Worm (Caenorhabditis elegans) whole organism, L1 larva: Measurements from ENCODE around the gene ZK686.6.

Experiments
- ceh-82 ChIP-seq, 3 experiments: fragments of 150-350 bp in 1 of 3; sonication (generic microtip) in 2 of 3; optimal IDR thresholded peaks; 2 replicates each; lab custom pipeline; 2014 to 2017; ENCODE audit warnings: missing biosample characterization in 3 of 3, missing genetic modification characterization in 3 of 3
- ces-1 ChIP-seq: fragments of 150-350 bp; optimal IDR thresholded peaks from 2 replicates; lab custom pipeline; 2014; ENCODE audit warnings: missing biosample characterization, missing genetic modification reagents, missing genetic modification characterization
- fos-1 ChIP-seq: fragments of 150-350 bp; optimal IDR thresholded peaks from 2 replicates; lab custom pipeline; 2014; ENCODE audit warnings: missing biosample characterization, missing genetic modification characterization
- lsy-2 ChIP-seq, 2 experiments: fragments of 150-350 bp; optimal IDR thresholded peaks; 2 replicates each; lab custom pipeline; 2014; ENCODE audit warnings: missing biosample characterization in 2 of 2, missing genetic modification characterization in 2 of 2
- nhr-11 ChIP-seq: fragments of 150-350 bp; optimal IDR thresholded peaks from 2 replicates; lab custom pipeline; 2014; ENCODE audit warnings: missing biosample characterization, missing genetic modification characterization
- nhr-12 ChIP-seq: sonication (generic microtip); optimal IDR thresholded peaks from 2 replicates; lab custom pipeline; 2017; ENCODE audit warnings: missing biosample characterization, missing genetic modification characterization
- nhr-20 ChIP-seq: sonication (generic microtip); optimal IDR thresholded peaks from 2 replicates; lab custom pipeline; 2016; ENCODE audit warnings: mild to moderate bottlenecking, missing genetic modification characterization, missing compliant biosample characterization
- pax-3 ChIP-seq: fragments of 200-800 bp; sonication (Bioruptor generic); optimal IDR thresholded peaks from 2 replicates; lab custom pipeline; 2018; ENCODE audit warnings: mild to moderate bottlenecking, missing genetic modification characterization, moderate library complexity, missing compliant biosample characterization
- pqm-1 ChIP-seq: sonication (generic microtip); optimal IDR thresholded peaks from 3 replicates; lab custom pipeline; 2017; ENCODE audit warnings: missing biosample characterization, missing genetic modification characterization
- skn-1 ChIP-seq: fragments of 150-350 bp; optimal IDR thresholded peaks from 2 replicates; lab custom pipeline; 2014; ENCODE audit warnings: missing biosample characterization, missing genetic modification characterization
- unc-62 ChIP-seq: fragments of 150-350 bp; optimal IDR thresholded peaks from 2 replicates; lab custom pipeline; 2014; ENCODE audit warnings: missing biosample characterization, missing genetic modification reagents, missing genetic modification characterization

DNA sequence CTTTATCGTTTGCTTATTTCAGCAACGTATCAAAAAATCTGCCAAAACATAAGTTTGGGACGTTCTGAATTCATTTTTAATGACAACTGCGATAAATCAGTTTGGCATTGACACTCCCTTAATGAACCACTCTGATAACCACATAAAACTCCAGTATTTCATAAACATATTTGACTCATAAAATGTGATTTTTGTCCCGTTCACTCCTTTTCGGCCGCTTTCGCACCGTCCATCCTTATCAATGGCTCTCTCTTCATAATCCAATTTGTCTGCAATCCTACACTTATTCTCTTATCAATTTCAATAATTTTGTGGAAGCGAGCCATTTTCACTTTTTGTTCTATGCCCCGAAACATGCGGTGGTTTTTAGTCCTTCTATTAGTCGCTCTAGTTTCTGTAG lies 14.2 kb downstream of the ZK686.6 start, which contains the start of gene pcp-1:
- TF ChIP-seq ceh-82 (tag; optimal IDR thresholded peaks at IDR 0.05; lab: Kevin White, UChicago) (no peak), pqm-1 (tag; lab: Kevin White, UChicago) (no peak), fos-1 (tag; lab: Kevin White, UChicago) (no peak), pax-3 (tag; lab: Kevin White, UChicago) (no peak), nhr-20 (peak; percentile 9), lsy-2 (tag; optimal IDR thresholded peaks at IDR 0.05; lab: Kevin White, UChicago) (no peak), unc-62 (no peak), nhr-12 (no peak), skn-1 (tag; lab: Kevin White, UChicago) (no peak), ces-1 (no peak), nhr-11 (tag; lab: Kevin White, UChicago) (no peak)
